Worm (Caenorhabditis elegans) whole organism, L1 larva: ENCODE data around the gene F54D5.9.

Source experiments
- C16A3.4 ChIP-seq: fragments of 150-350 bp; optimal IDR thresholded peaks from 2 replicates; lab custom pipeline; 2014; ENCODE audit warnings: missing biosample characterization, missing genetic modification characterization
- Y116A8C.19 ChIP-seq: sonication (generic microtip); optimal IDR thresholded peaks from 2 replicates; lab custom pipeline; 2016; ENCODE audit warnings: missing compliant biosample characterization, missing genetic modification characterization, borderline replicate concordance
- alr-1 ChIP-seq: fragments of 200-800 bp; sonication (Bioruptor generic); optimal IDR thresholded peaks from 2 replicates; lab custom pipeline; 2018; ENCODE audit warnings: borderline replicate concordance, mild to moderate bottlenecking, missing genetic modification characterization, missing compliant biosample characterization
- ama-1 ChIP-seq: fragments of 150-350 bp; optimal IDR thresholded peaks from 2 replicates; lab custom pipeline; 2014
- blmp-1 ChIP-seq: fragments of 150-350 bp; optimal IDR thresholded peaks from 2 replicates; lab custom pipeline; 2014; ENCODE audit warnings: missing biosample characterization, missing genetic modification characterization
- ceh-8 ChIP-seq: fragments of 200-800 bp; sonication (Bioruptor generic); optimal IDR thresholded peaks from 2 replicates; lab custom pipeline; 2018; ENCODE audit warnings: mild to moderate bottlenecking, missing genetic modification characterization, moderate library complexity, missing compliant biosample characterization
- ceh-82 ChIP-seq, 3 experiments: fragments of 150-350 bp in 1 of 3; sonication (generic microtip) in 2 of 3; optimal IDR thresholded peaks; 2 replicates each; lab custom pipeline; 2014 to 2017; ENCODE audit warnings: missing biosample characterization in 3 of 3, missing genetic modification characterization in 3 of 3
- ceh-88 ChIP-seq: fragments of 200-800 bp; sonication (Bioruptor generic); IDR thresholded peaks from 2 replicates; pipeline ENCODE4 v1.3.6; 2022; ENCODE audit warnings: missing genetic modification characterization, missing compliant biosample characterization
- dpl-1 ChIP-seq, 3 experiments: fragments of 150-350 bp in 2 of 3; sonication (generic microtip) in 1 of 3; optimal IDR thresholded peaks; 2 replicates each; lab custom pipeline; 2014 to 2017; ENCODE audit warnings: missing biosample characterization in 3 of 3, missing genetic modification characterization in 3 of 3, missing genetic modification reagents in 3 of 3
- efl-1 ChIP-seq, 4 experiments: fragments of 150-350 bp; optimal IDR thresholded peaks in 3 of 4; peaks in 1 of 4; 1 replicate in 1 of 4; 2 replicates in 3 of 4; lab custom pipeline; 2014; ENCODE audit warnings: missing biosample characterization in 2 of 4, missing genetic modification characterization in 2 of 4, missing genetic modification reagents in 2 of 4
- egl-27 ChIP-seq, 2 experiments: fragments of 150-350 bp in 1 of 2; sonication (generic microtip); optimal IDR thresholded peaks; 3 replicates each; lab custom pipeline; 2017 to 2018; ENCODE audit warnings: missing biosample characterization in 2 of 2, missing genetic modification characterization in 2 of 2, missing genetic modification reagents in 2 of 2
- fkh-10 ChIP-seq: sonication (generic microtip); optimal IDR thresholded peaks from 2 replicates; lab custom pipeline; 2017; ENCODE audit warnings: missing biosample characterization, missing genetic modification reagents, missing genetic modification characterization
- fkh-4 ChIP-seq: sonication (generic microtip); optimal IDR thresholded peaks from 2 replicates; lab custom pipeline; 2016; ENCODE audit warnings: missing compliant biosample characterization, missing genetic modification characterization, borderline replicate concordance
- fkh-8 ChIP-seq: sonication (generic microtip); optimal IDR thresholded peaks from 2 replicates; lab custom pipeline; 2016; ENCODE audit warnings: mild to moderate bottlenecking, missing genetic modification characterization, missing compliant biosample characterization
- grh-1 ChIP-seq: fragments of 200-800 bp; sonication (Bioruptor generic); IDR thresholded peaks from 2 replicates; pipeline ENCODE4 v1.3.6; 2022; ENCODE audit warnings: missing genetic modification reagents, missing genetic modification characterization, missing compliant biosample characterization
- isw-1 ChIP-seq: fragments of 200-800 bp; sonication (Bioruptor generic); IDR thresholded peaks from 2 replicates; pipeline ENCODE4 v1.3.6; 2022; ENCODE audit warnings: missing genetic modification characterization, missing compliant biosample characterization
- lin-13 ChIP-seq: fragments of 150-350 bp; optimal IDR thresholded peaks from 2 replicates; lab custom pipeline; 2014; ENCODE audit warnings: missing biosample characterization, missing genetic modification reagents, missing genetic modification characterization
- lin-15B ChIP-seq: fragments of 150-350 bp; sonication (generic microtip); optimal IDR thresholded peaks from 3 replicates; lab custom pipeline; 2014; ENCODE audit warnings: missing biosample characterization, missing genetic modification characterization
- lir-3 ChIP-seq: sonication (generic microtip); optimal IDR thresholded peaks from 2 replicates; lab custom pipeline; 2016; ENCODE audit warnings: mild to moderate bottlenecking, missing genetic modification characterization, moderate library complexity, missing compliant biosample characterization; ENCODE audit not compliant: poor library complexity
- mab-9 ChIP-seq: fragments of 200-800 bp; sonication (Bioruptor generic); IDR thresholded peaks from 2 replicates; pipeline ENCODE4 v1.3.6; 2022; ENCODE audit warnings: missing genetic modification reagents, missing genetic modification characterization, missing compliant biosample characterization
- mdl-1 ChIP-seq, 2 experiments: fragments of 150-350 bp; optimal IDR thresholded peaks; 2 replicates each; lab custom pipeline; 2014 to 2017; ENCODE audit warnings: missing biosample characterization in 2 of 2, missing genetic modification characterization in 2 of 2, inconsistent platforms in 1 of 2
- mep-1 ChIP-seq: fragments of 150-350 bp; optimal IDR thresholded peaks from 2 replicates; lab custom pipeline; 2014; ENCODE audit warnings: missing biosample characterization, missing genetic modification characterization
- nhr-237 ChIP-seq: fragments of 150-350 bp; optimal IDR thresholded peaks from 2 replicates; lab custom pipeline; 2014; ENCODE audit warnings: missing biosample characterization, missing genetic modification characterization
- nhr-71 ChIP-seq: sonication (generic microtip); optimal IDR thresholded peaks from 2 replicates; lab custom pipeline; 2016; ENCODE audit warnings: mild to moderate bottlenecking, missing genetic modification characterization, moderate library complexity, missing compliant biosample characterization
- nhr-85 ChIP-seq: sonication (generic microtip); peaks from one replicate; lab custom pipeline; 2016; ENCODE audit warnings: missing genetic modification characterization, inconsistent platforms, missing compliant biosample characterization
- pag-3 ChIP-seq: sonication (generic microtip); optimal IDR thresholded peaks from 2 replicates; lab custom pipeline; 2017; ENCODE audit warnings: missing genetic modification characterization, mild to moderate bottlenecking, missing compliant biosample characterization, antibody characterized with exemption, borderline replicate concordance; ENCODE audit not compliant: insufficient read depth
- snpc-4 ChIP-seq: fragments of 150-350 bp; optimal IDR thresholded peaks from 2 replicates; lab custom pipeline; 2014; ENCODE audit warnings: missing biosample characterization, missing genetic modification characterization
- snu-23 ChIP-seq: sonication (generic microtip); optimal IDR thresholded peaks from 2 replicates; lab custom pipeline; 2016; ENCODE audit warnings: missing genetic modification characterization, missing compliant biosample characterization
- sptf-1 ChIP-seq: fragments of 150-350 bp; optimal IDR thresholded peaks from 2 replicates; lab custom pipeline; 2014; ENCODE audit warnings: missing biosample characterization, missing genetic modification characterization
- unc-130 ChIP-seq: fragments of 150-350 bp; optimal IDR thresholded peaks from 2 replicates; lab custom pipeline; 2017; ENCODE audit warnings: missing biosample characterization, missing genetic modification characterization, inconsistent platforms
- unc-86 ChIP-seq: sonication (generic microtip); optimal IDR thresholded peaks from 2 replicates; lab custom pipeline; 2016; ENCODE audit warnings: missing genetic modification characterization, missing compliant biosample characterization
- zag-1 ChIP-seq: fragments of 150-350 bp; optimal IDR thresholded peaks from 2 replicates; lab custom pipeline; 2014; ENCODE audit warnings: missing biosample characterization, missing genetic modification characterization
- ztf-4 ChIP-seq: fragments of 150-350 bp; optimal IDR thresholded peaks from 2 replicates; lab custom pipeline; 2014; ENCODE audit warnings: missing biosample characterization, missing genetic modification characterization

F54D5.9 gene

ce11 chrII:11542385-11542784 lies 2.2 kb downstream of the F54D5.9 start, which contains the start of gene gtf-2E2 (continued):
- TF ChIP-seq ztf-4 (no peak), fkh-4 (tag; lab: Kevin White, UChicago) (no peak), dpl-1 (GFP tag; optimal IDR thresholded peaks at IDR 0.05; lab: Kevin White, UChicago) (peak in 1 of 3 experiments; percentile 24), sptf-1 (no peak), pag-3 (tag; lab: Kevin White, UChicago) (no peak)

ce11 chrII:11538741-11539140 lies 5.9 kb downstream of the F54D5.9 start, which contains the start of gene Y62F5A.9:
Y62F5A.9 (minus strand) TSS chrII:11538841.
- no peak for TF ChIP-seq ceh-8 (GFP tag; lab: Kevin White, UChicago)
- TF ChIP-seq dpl-1 (GFP tag; optimal IDR thresholded peaks at IDR 0.05; lab: Kevin White, UChicago), result no peak
- no peak for TF ChIP-seq efl-1 (optimal IDR thresholded peaks at IDR 0.05; lab: Kevin White, UChicago)
- TF ChIP-seq efl-1 (GFP tag; optimal IDR thresholded peaks at IDR 0.05 in 1 of 2; lab: Kevin White, UChicago), result peak in 1 of 2 experiments; percentile 45
- peak; percentile 9 for TF ChIP-seq snu-23
- no peak for TF ChIP-seq alr-1 (tag; lab: Kevin White, UChicago)
- no peak for TF ChIP-seq zag-1
- TF ChIP-seq unc-86 (tag; lab: Kevin White, UChicago), result no peak
- no peak for TF ChIP-seq lin-13 (GFP tag; lab: Kevin White, UChicago)
- TF ChIP-seq lir-3, result no peak

ce11 chrII:11537606-11538016 lies 7.0 kb downstream of the F54D5.9 start:
- TF ChIP-seq fkh-10 (GFP tag; lab: Kevin White, UChicago), result no peak
- TF ChIP-seq isw-1 (GFP tag; lab: Robert Waterston, UW), result no peak
- TF ChIP-seq snu-23, result no peak
- TF ChIP-seq C16A3.4, result no peak
- no peak for TF ChIP-seq mep-1 (tag; lab: Kevin White, UChicago)
- TF ChIP-seq ceh-88 (GFP tag; lab: Robert Waterston, UW), result no peak
- no peak for TF ChIP-seq mab-9 (GFP tag; lab: Robert Waterston, UW)
- TF ChIP-seq unc-130 (tag; lab: Kevin White, UChicago), result no peak
- no peak for TF ChIP-seq unc-86 (tag; lab: Kevin White, UChicago)
- no peak for TF ChIP-seq nhr-71 (tag; lab: Kevin White, UChicago)
- TF ChIP-seq ama-1 (lab: Kevin White, UChicago), result no peak
- no peak for TF ChIP-seq mdl-1 (tag; optimal IDR thresholded peaks at IDR 0.05; lab: Kevin White, UChicago)
- TF ChIP-seq ztf-4, result no peak
- TF ChIP-seq fkh-8 (tag; lab: Kevin White, UChicago), result no peak
- no peak for TF ChIP-seq ceh-82 (tag; optimal IDR thresholded peaks at IDR 0.05; lab: Kevin White, UChicago)
- no peak for TF ChIP-seq lin-15B (tag; lab: Kevin White, UChicago)
- no peak for TF ChIP-seq nhr-85 (tag; lab: Kevin White, UChicago)
- TF ChIP-seq Y116A8C.19 (tag; lab: Kevin White, UChicago), result no peak

- TF ChIP-seq zag-1, result no peak
- peak; percentile 28 for TF ChIP-seq blmp-1 (tag; lab: Kevin White, UChicago)
Measured at ce11 chrII:11537115-11537514, 7.5 kb downstream of the F54D5.9 start.

ce11 chrII:11536505-11536904 lies 8.1 kb downstream of the F54D5.9 start:
- TF ChIP-seq snpc-4 (tag; lab: Kevin White, UChicago) (no peak), isw-1 (GFP tag; lab: Robert Waterston, UW) (no peak), nhr-237 (tag; lab: Kevin White, UChicago) (no peak), unc-86 (tag; lab: Kevin White, UChicago) (no peak), grh-1 (GFP tag; lab: Robert Waterston, UW) (no peak), fkh-10 (GFP tag; lab: Kevin White, UChicago) (no peak), fkh-8 (tag; lab: Kevin White, UChicago) (no peak), egl-27 (tag; optimal IDR thresholded peaks at IDR 0.05; lab: Kevin White, UChicago) (no peak)
